Worm (Caenorhabditis elegans) whole organism, late embryonic: ENCODE data around the gene F54C8.6.

Experiments
- C08G9.2 ChIP-seq: sonication (generic microtip); optimal IDR thresholded peaks from 2 replicates; lab custom pipeline; 2016; ENCODE audit warnings: mild to moderate bottlenecking, missing genetic modification characterization, moderate library complexity, missing compliant biosample characterization
- K02D7.2 ChIP-seq: sonication (generic microtip); optimal IDR thresholded peaks from 2 replicates; lab custom pipeline; 2017; ENCODE audit warnings: mild to moderate bottlenecking, missing genetic modification characterization, missing compliant biosample characterization
- ama-1 ChIP-seq: fragments of 150-350 bp; optimal IDR thresholded peaks from 2 replicates; lab custom pipeline; 2014
- ceh-14 ChIP-seq: sonication (generic microtip); optimal IDR thresholded peaks from 2 replicates; lab custom pipeline; 2016; ENCODE audit warnings: missing genotype, missing genetic modification characterization, missing compliant biosample characterization
- ceh-19 ChIP-seq: fragments of 200-800 bp; sonication (Bioruptor generic); optimal IDR thresholded peaks from 2 replicates; lab custom pipeline; 2018; ENCODE audit warnings: mild to moderate bottlenecking, missing genetic modification characterization, missing compliant biosample characterization
- ceh-2 ChIP-seq: sonication (generic microtip); optimal IDR thresholded peaks from 2 replicates; lab custom pipeline; 2016; ENCODE audit warnings: missing genotype, missing genetic modification characterization, missing compliant biosample characterization
- ceh-30 ChIP-seq: fragments of 150-350 bp; optimal IDR thresholded peaks from 2 replicates; lab custom pipeline; 2014; ENCODE audit warnings: missing biosample characterization, missing genetic modification characterization
- ceh-34 ChIP-seq: sonication (generic microtip); optimal IDR thresholded peaks from 2 replicates; lab custom pipeline; 2016; ENCODE audit warnings: mild to moderate bottlenecking, missing genetic modification characterization, missing compliant biosample characterization
- ceh-45 ChIP-seq: fragments of 200-800 bp; sonication (Bioruptor generic); IDR thresholded peaks from 2 replicates; pipeline ENCODE4 v1.3.6; 2022; ENCODE audit warnings: missing genetic modification reagents, missing genetic modification characterization, missing compliant biosample characterization
- ceh-48 ChIP-seq: sonication (generic microtip); optimal IDR thresholded peaks from 2 replicates; lab custom pipeline; 2016; ENCODE audit warnings: missing genetic modification characterization, inconsistent platforms, missing compliant biosample characterization
- ceh-9 ChIP-seq: sonication (generic microtip); optimal IDR thresholded peaks from 2 replicates; lab custom pipeline; 2016; ENCODE audit warnings: mild to moderate bottlenecking, missing genetic modification characterization, inconsistent platforms, missing compliant biosample characterization
- che-1 ChIP-seq: sonication (generic microtip); optimal IDR thresholded peaks from 2 replicates; lab custom pipeline; 2016; ENCODE audit warnings: mild to moderate bottlenecking, missing genetic modification characterization, missing compliant biosample characterization
- dmd-4 ChIP-seq: sonication (generic microtip); optimal IDR thresholded peaks from 2 replicates; lab custom pipeline; 2016; ENCODE audit warnings: borderline replicate concordance, missing genetic modification characterization, missing compliant biosample characterization
- elt-2 ChIP-seq: sonication (generic microtip); optimal IDR thresholded peaks from 2 replicates; lab custom pipeline; 2016; ENCODE audit warnings: missing genetic modification reagents, missing genetic modification characterization, missing compliant biosample characterization
- elt-4 ChIP-seq: sonication (generic microtip); optimal IDR thresholded peaks from 2 replicates; lab custom pipeline; 2016; ENCODE audit warnings: missing genetic modification characterization, missing compliant biosample characterization
- fax-1 ChIP-seq: sonication (generic microtip); optimal IDR thresholded peaks from 2 replicates; lab custom pipeline; 2016; ENCODE audit warnings: missing genotype, missing genetic modification characterization, missing compliant biosample characterization
- fkh-10 ChIP-seq: fragments of 150-350 bp; optimal IDR thresholded peaks from 2 replicates; lab custom pipeline; 2014; ENCODE audit warnings: missing biosample characterization, missing genetic modification reagents, missing genetic modification characterization
- hlh-15 ChIP-seq: sonication (generic microtip); optimal IDR thresholded peaks from 2 replicates; lab custom pipeline; 2016; ENCODE audit warnings: missing genetic modification characterization, missing compliant biosample characterization
- hlh-30 ChIP-seq: sonication (generic microtip); optimal IDR thresholded peaks from 2 replicates; lab custom pipeline; 2017; ENCODE audit warnings: antibody characterized with exemption, missing genetic modification characterization, missing compliant biosample characterization; ENCODE audit not compliant: insufficient read depth
- lin-11 ChIP-seq: fragments of 200-800 bp; sonication (Bioruptor generic); optimal IDR thresholded peaks from 2 replicates; lab custom pipeline; 2018; ENCODE audit warnings: mild to moderate bottlenecking, missing genetic modification characterization, missing compliant biosample characterization
- madf-2 ChIP-seq: sonication (generic microtip); optimal IDR thresholded peaks from 2 replicates; lab custom pipeline; 2017; ENCODE audit warnings: missing genetic modification characterization, missing compliant biosample characterization
- mec-3 ChIP-seq: sonication (generic microtip); optimal IDR thresholded peaks from 2 replicates; lab custom pipeline; 2016; ENCODE audit warnings: borderline replicate concordance, missing genetic modification characterization, missing compliant biosample characterization
- npax-4 ChIP-seq: sonication (generic microtip); optimal IDR thresholded peaks from 2 replicates; lab custom pipeline; 2016; ENCODE audit warnings: missing genetic modification characterization, missing compliant biosample characterization
- odd-2 ChIP-seq: sonication (generic microtip); optimal IDR thresholded peaks from 2 replicates; lab custom pipeline; 2017; ENCODE audit warnings: antibody characterized with exemption, mild to moderate bottlenecking, missing genetic modification characterization, missing compliant biosample characterization
- pat-9 ChIP-seq: fragments of 200-800 bp; sonication (Bioruptor generic); optimal IDR thresholded peaks from 2 replicates; lab custom pipeline; 2018; ENCODE audit warnings: mild to moderate bottlenecking, missing genetic modification characterization, moderate library complexity, missing compliant biosample characterization
- pha-2 ChIP-seq: sonication (generic microtip); optimal IDR thresholded peaks from 2 replicates; lab custom pipeline; 2017; ENCODE audit warnings: mild to moderate bottlenecking, missing genetic modification characterization, missing compliant biosample characterization
- pha-4 ChIP-seq: fragments of 150-350 bp; optimal IDR thresholded peaks from 2 replicates; lab custom pipeline; 2018; ENCODE audit warnings: missing biosample characterization, missing genetic modification reagents, missing genetic modification characterization
- pqm-1 ChIP-seq: sonication (generic microtip); optimal IDR thresholded peaks from 2 replicates; lab custom pipeline; 2016; ENCODE audit warnings: missing genetic modification characterization, missing compliant biosample characterization
- ref-2 ChIP-seq: sonication (generic microtip); optimal IDR thresholded peaks from 2 replicates; lab custom pipeline; 2016; ENCODE audit warnings: missing genetic modification characterization, missing compliant biosample characterization
- sdc-2 ChIP-seq: sonication (generic microtip); optimal IDR thresholded peaks from 2 replicates; lab custom pipeline; 2016; ENCODE audit warnings: missing genotype, missing genetic modification characterization, missing compliant biosample characterization
- sox-2 ChIP-seq: fragments of 200-800 bp; sonication (Bioruptor generic); IDR thresholded peaks from 2 replicates; pipeline ENCODE4 v1.3.6; 2022; ENCODE audit warnings: missing genetic modification reagents, missing genetic modification characterization, missing compliant biosample characterization
- syd-9 ChIP-seq: sonication (generic microtip); optimal IDR thresholded peaks from 2 replicates; lab custom pipeline; 2016; ENCODE audit warnings: mild to moderate bottlenecking, missing genetic modification characterization, moderate library complexity, missing compliant biosample characterization
- tbx-2 ChIP-seq: sonication (generic microtip); optimal IDR thresholded peaks from 2 replicates; lab custom pipeline; 2016; ENCODE audit warnings: missing genetic modification characterization, missing compliant biosample characterization
- tbx-7 ChIP-seq: sonication (generic microtip); optimal IDR thresholded peaks from 2 replicates; lab custom pipeline; 2016; ENCODE audit warnings: missing genotype, missing genetic modification characterization, missing compliant biosample characterization
- zip-5 ChIP-seq: sonication (generic microtip); optimal IDR thresholded peaks from 2 replicates; lab custom pipeline; 2016; ENCODE audit warnings: missing genetic modification characterization, missing compliant biosample characterization

The F54C8.6 gene

ce11 chrIII:9465424-9465823 lies 15.7 kb upstream of the F54C8.6 start, which contains the start of gene B0464.9 (continued):
- TF ChIP-seq pat-9 (tag; lab: Kevin White, UChicago), result no peak
- no peak for TF ChIP-seq odd-2 (tag; lab: Kevin White, UChicago)
- TF ChIP-seq ceh-45 (GFP tag; lab: Robert Waterston, UW), result no peak
- TF ChIP-seq tbx-7, result peak; percentile 63
- peak; percentile 57 for TF ChIP-seq elt-2 (tag; lab: Kevin White, UChicago)
- TF ChIP-seq lin-11, result no peak
- peak; percentile 45 for TF ChIP-seq fax-1
- no peak for TF ChIP-seq fkh-10 (GFP tag; lab: Kevin White, UChicago)
- TF ChIP-seq pha-4 (tag; lab: Kevin White, UChicago), result no peak
- TF ChIP-seq syd-9 (tag; lab: Kevin White, UChicago), result no peak
- TF ChIP-seq ama-1, result no peak
- no peak for TF ChIP-seq madf-2 (tag; lab: Kevin White, UChicago)
- no peak for TF ChIP-seq elt-4
- TF ChIP-seq C08G9.2 (tag; lab: Kevin White, UChicago), result peak; percentile 76
- TF ChIP-seq ceh-9 (tag; lab: Kevin White, UChicago), result no peak
- TF ChIP-seq, all 69 proteins: peak for 14

- TF ChIP-seq che-1 (peak; percentile 9), ceh-30 (tag; lab: Kevin White, UChicago) (no peak), hlh-15 (tag; lab: Kevin White, UChicago) (no peak), ceh-45 (GFP tag; lab: Robert Waterston, UW) (no peak), pha-2 (tag; lab: Kevin White, UChicago) (no peak), ceh-48 (tag; lab: Kevin White, UChicago) (no peak), ceh-14 (no peak), zip-5 (tag; lab: Kevin White, UChicago) (no peak), ama-1 (peak; percentile 50), npax-4 (no peak), sox-2 (GFP tag; lab: Robert Waterston, UW) (no peak), ref-2 (tag; lab: Kevin White, UChicago) (no peak), sdc-2 (tag; lab: Kevin White, UChicago) (no peak), pqm-1 (tag; lab: Kevin White, UChicago) (no peak)
Measured at ce11 chrIII:9462785-9463467, 13.2 kb upstream of the F54C8.6 start.

- TF ChIP-seq ceh-9 (tag; lab: Kevin White, UChicago), result no peak
- no peak for TF ChIP-seq ceh-30 (tag; lab: Kevin White, UChicago)
- TF ChIP-seq K02D7.2 (tag; lab: Kevin White, UChicago), result no peak
- TF ChIP-seq hlh-30 (tag; lab: Kevin White, UChicago), result no peak
- TF ChIP-seq fax-1, result no peak
- no peak for TF ChIP-seq ceh-19 (GFP tag; lab: Kevin White, UChicago)
- no peak for TF ChIP-seq ceh-2 (tag; lab: Kevin White, UChicago)
- TF ChIP-seq dmd-4 (tag; lab: Kevin White, UChicago), result no peak
- no peak for TF ChIP-seq ama-1
- no peak for TF ChIP-seq pha-2 (tag; lab: Kevin White, UChicago)
- no peak for TF ChIP-seq ceh-34 (tag; lab: Kevin White, UChicago)
- TF ChIP-seq tbx-2 (tag; lab: Kevin White, UChicago), result no peak
- no peak for TF ChIP-seq ceh-45 (GFP tag; lab: Robert Waterston, UW)
- TF ChIP-seq mec-3 (tag; lab: Kevin White, UChicago), result no peak
Measured at ce11 chrIII:9461894-9462784, 12.4 kb upstream of the F54C8.6 start.
